Worm (Caenorhabditis elegans) whole organism, young adult: Measurements from ENCODE around the gene C16C8.17.

ENCODE experiments used
- ama-1 ChIP-seq, 3 experiments: fragments of 150-350 bp in 1 of 3; sonication (generic microtip) in 2 of 3; optimal IDR thresholded peaks; 2 replicates each; lab custom pipeline; 2014 to 2018; ENCODE audit warnings: missing biosample characterization in 2 of 3, missing genetic modification characterization in 2 of 3, missing genetic modification reagents in 2 of 3
- efl-1 ChIP-seq: fragments of 150-350 bp; optimal IDR thresholded peaks from 2 replicates; lab custom pipeline; 2014; ENCODE audit warnings: missing biosample characterization, missing genetic modification reagents, missing genetic modification characterization
- hrde-1 ChIP-seq: sonication (generic microtip); optimal IDR thresholded peaks from 2 replicates; lab custom pipeline; 2016; ENCODE audit warnings: missing genetic modification characterization, mild to moderate bottlenecking, missing compliant biosample characterization, moderate library complexity, missing genotype, missing genetic modification reagents, borderline replicate concordance
- hsf-1 ChIP-seq: fragments of 200-800 bp; sonication (Bioruptor generic); IDR thresholded peaks from 2 replicates; pipeline ENCODE4 v1.3.6; 2022; ENCODE audit warnings: missing genetic modification reagents, missing genetic modification characterization, missing compliant biosample characterization
- lin-35 ChIP-seq, 3 experiments: fragments of 150-350 bp in 2 of 3; sonication (generic microtip) in 1 of 3; optimal IDR thresholded peaks; 2 replicates each; lab custom pipeline; 2014 to 2018; ENCODE audit warnings: missing biosample characterization in 3 of 3, missing genetic modification characterization in 3 of 3, missing genetic modification reagents in 3 of 3
- nhr-27 ChIP-seq: fragments of 200-800 bp; sonication (Bioruptor generic); optimal IDR thresholded peaks from 2 replicates; lab custom pipeline; 2018; ENCODE audit warnings: mild to moderate bottlenecking, missing genetic modification characterization, moderate library complexity, missing compliant biosample characterization

DNA sequence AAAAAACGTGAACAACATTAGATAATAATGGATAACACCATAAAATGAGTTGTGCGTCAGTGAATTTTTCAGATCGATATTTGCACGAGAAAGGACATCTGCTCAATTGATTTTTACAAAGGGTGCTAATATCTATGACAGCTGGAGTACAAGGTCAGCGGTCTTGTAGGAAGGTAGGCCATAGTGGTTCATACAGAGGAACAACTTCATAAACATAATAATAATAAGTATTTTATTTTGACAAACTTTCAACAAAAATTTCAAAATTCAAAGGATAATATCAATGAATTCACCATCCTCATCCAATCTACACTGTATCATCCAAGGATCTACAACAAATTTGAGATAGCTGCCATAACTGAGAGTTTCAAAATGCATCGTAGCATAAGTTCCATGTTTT, 36.5 kb downstream of the C16C8.17 start, which contains the start of gene fbxb-104:
- TF ChIP-seq hsf-1 (GFP tag; lab: Robert Waterston, UW) = no peak
- no peak for TF ChIP-seq hrde-1 (tag; lab: Kevin White, UChicago)
- TF ChIP-seq efl-1 (GFP tag; lab: Kevin White, UChicago) = no peak
- no peak for TF ChIP-seq lin-35 (GFP tag; optimal IDR thresholded peaks at IDR 0.05; lab: Kevin White, UChicago)
- no peak for TF ChIP-seq ama-1 (optimal IDR thresholded peaks at IDR 0.05; lab: Kevin White, UChicago)
- no peak for TF ChIP-seq ama-1 (GFP tag; optimal IDR thresholded peaks at IDR 0.05; lab: Kevin White, UChicago)
- no peak for TF ChIP-seq nhr-27 (tag; lab: Kevin White, UChicago)
